Fruit fly (Drosophila melanogaster) whole organism, embryonic: ENCODE results near the gene Alh.

Experiments used
- Atf-2 ChIP-seq: fragments of 200-800 bp; sonication (Bioruptor generic); optimal IDR thresholded peaks from 2 replicates; lab custom pipeline; 2016; ENCODE audit warnings: missing biosample characterization, missing genetic modification characterization
- CG1024 ChIP-seq: fragments of 200-800 bp; sonication (Bioruptor generic); IDR thresholded peaks from 2 replicates; pipeline ENCODE4 v1.3.6; 2022; ENCODE audit warnings: missing biosample characterization, missing genetic modification characterization
- CG12071 ChIP-seq: fragments of 200-800 bp; sonication (Bioruptor generic); optimal IDR thresholded peaks from 3 replicates; lab custom pipeline; 2018; ENCODE audit warnings: missing biosample characterization, mild to moderate bottlenecking, missing genetic modification characterization
- CG12219 ChIP-seq: fragments of 200-800 bp; sonication (Bioruptor generic); optimal IDR thresholded peaks from 3 replicates; lab custom pipeline; 2018; ENCODE audit warnings: missing biosample characterization, mild to moderate bottlenecking, missing genetic modification characterization
- CG14014 ChIP-seq: fragments of 200-800 bp; sonication (Bioruptor generic); IDR thresholded peaks from 2 replicates; pipeline ENCODE4 v1.3.6; 2022; ENCODE audit warnings: missing biosample characterization, missing genetic modification characterization
- CG14860 ChIP-seq: fragments of 200-800 bp; sonication (Bioruptor generic); IDR thresholded peaks from 3 replicates; pipeline ENCODE4 v1.3.6; 2022; ENCODE audit warnings: missing biosample characterization, missing genetic modification characterization; ENCODE audit not compliant: partially characterized antibody
- CG2678 ChIP-seq: fragments of 200-800 bp; sonication (Bioruptor generic); optimal IDR thresholded peaks from 3 replicates; lab custom pipeline; 2019; ENCODE audit warnings: missing biosample characterization, mild to moderate bottlenecking, missing genetic modification characterization, moderate library complexity
- CG2712 ChIP-seq: fragments of 200-800 bp; optimal IDR thresholded peaks from 3 replicates; lab custom pipeline; 2019; ENCODE audit warnings: missing biosample characterization, mild to moderate bottlenecking, missing genetic modification characterization, moderate library complexity
- CG31388 ChIP-seq: fragments of 200-800 bp; sonication (Bioruptor generic); optimal IDR thresholded peaks from 2 replicates; lab custom pipeline; 2016; ENCODE audit warnings: missing biosample characterization, missing genetic modification characterization
- CG33213 ChIP-seq: fragments of 200-800 bp; sonication (Bioruptor generic); optimal IDR thresholded peaks from 3 replicates; lab custom pipeline; 2016; ENCODE audit warnings: missing biosample characterization, missing genetic modification characterization
- CG33557 ChIP-seq: fragments of 200-800 bp; sonication (Bioruptor generic); optimal IDR thresholded peaks from 2 replicates; lab custom pipeline; 2019; ENCODE audit warnings: missing biosample characterization, mild to moderate bottlenecking, missing genetic modification characterization, moderate library complexity
- CG3407 ChIP-seq: fragments of 200-800 bp; sonication (Bioruptor generic); optimal IDR thresholded peaks from 2 replicates; lab custom pipeline; 2018; ENCODE audit warnings: missing biosample characterization, mild to moderate bottlenecking, missing genetic modification characterization
- CG34224 ChIP-seq: fragments of 200-800 bp; sonication (Bioruptor generic); IDR thresholded peaks from 3 replicates; pipeline ENCODE4 v1.3.6; 2022; ENCODE audit warnings: missing biosample characterization, missing genetic modification characterization; ENCODE audit not compliant: partially characterized antibody
- CG34422 ChIP-seq: fragments of 200-800 bp; sonication (Bioruptor generic); IDR thresholded peaks from 3 replicates; pipeline ENCODE4 v1.3.6; 2022; ENCODE audit warnings: missing biosample characterization, missing genetic modification characterization
- CG43689 ChIP-seq: fragments of 200-800 bp; sonication (Bioruptor generic); IDR thresholded peaks from 2 replicates; pipeline ENCODE4 v1.3.6; 2022; ENCODE audit warnings: missing biosample characterization, missing genetic modification characterization
- CG4820 ChIP-seq: fragments of 200-800 bp; sonication (Bioruptor generic); optimal IDR thresholded peaks from 3 replicates; lab custom pipeline; 2016; ENCODE audit warnings: missing biosample characterization, missing genetic modification characterization
- CG5953 ChIP-seq: fragments of 200-800 bp; sonication (Bioruptor generic); IDR thresholded peaks from 2 replicates; pipeline ENCODE4 v1.3.6; 2022; ENCODE audit warnings: missing biosample characterization, missing genetic modification characterization
- CG6765 ChIP-seq: fragments of 200-800 bp; sonication (Bioruptor generic); optimal IDR thresholded peaks from 3 replicates; lab custom pipeline; 2017; ENCODE audit warnings: missing biosample characterization, mild to moderate bottlenecking, missing genetic modification characterization
- CG6791 ChIP-seq: fragments of 200-800 bp; sonication (Bioruptor generic); IDR thresholded peaks from 3 replicates; pipeline ENCODE4 v1.3.6; 2022; ENCODE audit warnings: missing biosample characterization, missing genetic modification characterization; ENCODE audit not compliant: partially characterized antibody
- CG7357 ChIP-seq: fragments of 200-800 bp; sonication (Bioruptor generic); IDR thresholded peaks from 3 replicates; pipeline ENCODE4 v1.3.6; 2022; ENCODE audit warnings: missing biosample characterization, missing genetic modification characterization
- CG7786 ChIP-seq: fragments of 200-800 bp; sonication (Bioruptor generic); optimal IDR thresholded peaks from 2 replicates; lab custom pipeline; 2016; ENCODE audit warnings: missing biosample characterization, missing genetic modification characterization
- CG8089 ChIP-seq: fragments of 200-800 bp; sonication (Bioruptor generic); optimal IDR thresholded peaks from 3 replicates; lab custom pipeline; 2016; ENCODE audit warnings: missing biosample characterization, missing genetic modification characterization
- CG9817 ChIP-seq: fragments of 200-800 bp; sonication (Bioruptor generic); optimal IDR thresholded peaks from 2 replicates; lab custom pipeline; 2018; ENCODE audit warnings: missing biosample characterization, mild to moderate bottlenecking, missing genetic modification characterization, moderate library complexity
- CkIIα-i1 ChIP-seq: fragments of 200-800 bp; sonication (Bioruptor generic); IDR thresholded peaks from 2 replicates; pipeline ENCODE4 v1.3.6; 2022; ENCODE audit warnings: missing biosample characterization, missing genetic modification characterization
- Dip2 ChIP-seq: fragments of 200-800 bp; sonication (Bioruptor generic); IDR thresholded peaks from 2 replicates; pipeline ENCODE4 v1.3.6; 2022; ENCODE audit warnings: missing biosample characterization, missing genetic modification characterization
- E2f1 ChIP-seq: fragments of 200-800 bp; sonication (Bioruptor generic); IDR thresholded peaks from 2 replicates; pipeline ENCODE4 v1.3.6; 2022; ENCODE audit warnings: missing biosample characterization, missing genetic modification characterization
- Ets97D ChIP-seq: fragments of 200-800 bp; sonication (Bioruptor generic); optimal IDR thresholded peaks from 3 replicates; lab custom pipeline; 2016; ENCODE audit warnings: missing biosample characterization, missing genetic modification characterization
- HLH54F ChIP-seq: fragments of 200-800 bp; sonication (Bioruptor generic); optimal IDR thresholded peaks from 3 replicates; lab custom pipeline; 2016; ENCODE audit warnings: missing biosample characterization, missing genetic modification characterization
- Hsf ChIP-seq: fragments of 200-800 bp; sonication (Bioruptor generic); optimal IDR thresholded peaks from 3 replicates; lab custom pipeline; 2016; ENCODE audit warnings: missing biosample characterization, missing genetic modification characterization
- Nf-YA ChIP-seq: fragments of 200-800 bp; sonication (Bioruptor generic); IDR thresholded peaks from 2 replicates; pipeline ENCODE4 v1.3.6; 2022; ENCODE audit warnings: missing biosample characterization, missing genetic modification characterization
- Oaz ChIP-seq: fragments of 200-800 bp; sonication (Bioruptor generic); IDR thresholded peaks from 2 replicates; pipeline ENCODE4 v1.3.6; 2022; ENCODE audit warnings: missing biosample characterization, missing genetic modification characterization
- Sry-β ChIP-seq: fragments of 200-800 bp; sonication (Bioruptor generic); optimal IDR thresholded peaks from 2 replicates; lab custom pipeline; 2018; ENCODE audit warnings: missing biosample characterization, mild to moderate bottlenecking, missing genetic modification characterization, moderate library complexity
- TFAM ChIP-seq: fragments of 200-800 bp; sonication (Bioruptor generic); optimal IDR thresholded peaks from 2 replicates; lab custom pipeline; 2017; ENCODE audit warnings: missing biosample characterization, missing genetic modification characterization, inconsistent platforms
- Taf1 ChIP-seq: fragments of 200-800 bp; sonication (Bioruptor generic); IDR thresholded peaks from 2 replicates; pipeline ENCODE4 v1.3.6; 2022; ENCODE audit warnings: missing biosample characterization, missing genetic modification characterization
- Trl ChIP-seq, 3 experiments: fragments of >200 bp in 2 of 3; fragments of 200-800 bp in 1 of 3; sonication (Bioruptor generic) in 1 of 3; optimal IDR thresholded peaks; 2 replicates in 1 of 3; 3 replicates in 2 of 3; lab custom pipeline; 2016 to 2017; ENCODE audit warnings: missing biosample characterization in 1 of 3, missing genetic modification characterization in 1 of 3
- Xbp1 ChIP-seq: fragments of 200-800 bp; sonication (Bioruptor generic); optimal IDR thresholded peaks from 3 replicates; lab custom pipeline; 2016; ENCODE audit warnings: missing biosample characterization, mild to moderate bottlenecking, missing genetic modification characterization
- abd-A ChIP-seq: fragments of 200-800 bp; sonication (Bioruptor generic); optimal IDR thresholded peaks from 3 replicates; lab custom pipeline; 2019; ENCODE audit warnings: missing biosample characterization, mild to moderate bottlenecking, missing genetic modification characterization, moderate library complexity
- ac ChIP-seq: fragments of 200-800 bp; sonication (Bioruptor generic); optimal IDR thresholded peaks from 3 replicates; lab custom pipeline; 2017; ENCODE audit warnings: missing biosample characterization, mild to moderate bottlenecking, missing genetic modification characterization
- cas ChIP-seq: fragments of 200-800 bp; sonication (Bioruptor generic); IDR thresholded peaks from 2 replicates; pipeline ENCODE4 v1.3.6; 2022; ENCODE audit warnings: missing biosample characterization, missing genetic modification characterization
- dpn ChIP-seq, 2 experiments: fragments of 200-800 bp; sonication (Bioruptor generic); optimal IDR thresholded peaks; 3 replicates each; lab custom pipeline; 2016; ENCODE audit warnings: missing biosample characterization in 2 of 2, missing genetic modification characterization in 2 of 2
- exex ChIP-seq: fragments of 200-800 bp; sonication (Bioruptor generic); optimal IDR thresholded peaks from 4 replicates; lab custom pipeline; 2018; ENCODE audit warnings: missing biosample characterization, mild to moderate bottlenecking, missing genetic modification characterization, moderate library complexity
- gsb ChIP-seq: fragments of 200-800 bp; sonication (Bioruptor generic); IDR thresholded peaks from 2 replicates; pipeline ENCODE4 v1.3.6; 2022; ENCODE audit warnings: missing biosample characterization, missing genetic modification characterization
- hb ChIP-seq: fragments of 200-800 bp; sonication (Bioruptor generic); IDR thresholded peaks from 3 replicates; pipeline ENCODE4 v1.3.6; 2022; ENCODE audit warnings: missing biosample characterization, missing genetic modification characterization; ENCODE audit not compliant: partially characterized antibody
- sisA ChIP-seq: fragments of 200-800 bp; sonication (Bioruptor generic); IDR thresholded peaks from 2 replicates; pipeline ENCODE4 v1.3.6; 2022; ENCODE audit warnings: missing biosample characterization, missing genetic modification characterization
- sna ChIP-seq: fragments of 200-800 bp; sonication (Bioruptor generic); IDR thresholded peaks from 2 replicates; pipeline ENCODE4 v1.3.6; 2022; ENCODE audit warnings: missing biosample characterization, missing genetic modification characterization; ENCODE audit not compliant: partially characterized antibody
- stwl ChIP-seq: fragments of 200-800 bp; sonication (Bioruptor generic); optimal IDR thresholded peaks from 3 replicates; lab custom pipeline; 2018; ENCODE audit warnings: missing biosample characterization, mild to moderate bottlenecking, missing genetic modification characterization, moderate library complexity
- tin ChIP-seq: fragments of 200-800 bp; sonication (Bioruptor generic); optimal IDR thresholded peaks from 3 replicates; lab custom pipeline; 2016; ENCODE audit warnings: missing biosample characterization, missing genetic modification characterization
- tna ChIP-seq: fragments of 200-800 bp; sonication (Bioruptor generic); IDR thresholded peaks from 2 replicates; pipeline ENCODE4 v1.3.6; 2022; ENCODE audit warnings: missing biosample characterization, missing genetic modification characterization; ENCODE audit not compliant: partially characterized antibody
- toy ChIP-seq: fragments of 200-800 bp; sonication (Bioruptor generic); IDR thresholded peaks from 2 replicates; pipeline ENCODE4 v1.3.6; 2022; ENCODE audit warnings: missing biosample characterization, missing genetic modification characterization
- trem ChIP-seq: fragments of 200-800 bp; optimal IDR thresholded peaks from 3 replicates; lab custom pipeline; 2019; ENCODE audit warnings: missing biosample characterization, mild to moderate bottlenecking, missing genetic modification characterization, moderate library complexity
- vfl ChIP-seq: fragments of 200-800 bp; sonication (Bioruptor generic); optimal IDR thresholded peaks from 2 replicates; lab custom pipeline; 2016; ENCODE audit warnings: missing biosample characterization, missing genetic modification characterization
- zfh1 ChIP-seq: fragments of 200-800 bp; sonication (Bioruptor generic); IDR thresholded peaks from 3 replicates; pipeline ENCODE4 v1.3.6; 2022; ENCODE audit warnings: missing biosample characterization, missing genetic modification characterization

Gene Alh

DNA sequence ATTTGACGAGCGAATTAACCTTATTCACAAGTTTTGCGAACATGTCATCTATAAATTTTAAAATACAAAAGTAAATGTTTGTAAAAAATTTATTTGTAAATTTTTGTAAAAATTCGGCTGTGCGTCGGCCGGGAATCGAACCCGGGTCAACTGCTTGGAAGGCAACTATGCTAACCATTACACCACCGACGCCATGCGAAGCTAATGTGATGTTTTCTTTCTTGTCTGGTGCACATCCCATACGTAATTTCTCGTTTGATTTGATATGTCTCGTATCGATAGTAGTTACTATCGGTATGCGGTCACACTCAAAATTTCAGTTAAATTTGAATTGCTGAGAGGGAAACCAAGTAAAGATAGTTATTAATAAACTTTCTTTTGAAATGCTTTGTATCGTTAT lies 6.8 kb upstream of the Alh start (continued):
- peak; percentile 73 for TF ChIP-seq trem (tag; lab: Kevin White, UChicago)
- TF ChIP-seq CG33213 (GFP tag; lab: Kevin White, UChicago): no peak
- TF ChIP-seq CG8089: no peak
- TF ChIP-seq Dip2 (GFP tag; lab: Robert Waterston, UW): no peak
- TF ChIP-seq CG14014: no peak
- 0 out of 2 replicates have a peak, but pooled peaks have one; percentile 15 for TF ChIP-seq CG5953 (GFP tag; lab: Robert Waterston, UW)
- no peak for TF ChIP-seq exex (tag; lab: Kevin White, UChicago)
- TF ChIP-seq dpn (GFP tag; optimal IDR thresholded peaks at IDR 0.05; lab: Kevin White, UChicago): no peak
- peak; percentile 33 for TF ChIP-seq abd-A (tag; lab: Kevin White, UChicago)
- no peak for TF ChIP-seq Taf1 (GFP tag; lab: Robert Waterston, UW)
- no peak for TF ChIP-seq CG33557
- no peak for TF ChIP-seq CG31388 (GFP tag; lab: Kevin White, UChicago)
- TF ChIP-seq CG12071 (GFP tag; lab: Kevin White, UChicago): no peak
- no peak for TF ChIP-seq Nf-YA (GFP tag; lab: Robert Waterston, UW)
- TF ChIP-seq CG3407 (GFP tag; lab: Kevin White, UChicago): no peak
- no peak for TF ChIP-seq Oaz (GFP tag; lab: Robert Waterston, UW)
- peak; percentile 98 for TF ChIP-seq CG6791 (GFP tag; lab: Robert Waterston, UW)
- peak; percentile 88 for TF ChIP-seq hb (GFP tag; lab: Robert Waterston, UW)
- TF ChIP-seq tna (GFP tag; lab: Robert Waterston, UW): peak; percentile 94
- TF ChIP-seq CG34224 (GFP tag; lab: Robert Waterston, UW): peak; percentile 96
- no peak for TF ChIP-seq CG1024 (GFP tag; lab: Robert Waterston, UW)
- no peak for TF ChIP-seq zfh1 (GFP tag; lab: Robert Waterston, UW)
- no peak for TF ChIP-seq sisA (GFP tag; lab: Robert Waterston, UW)
- peak; percentile 51 for TF ChIP-seq stwl (tag; lab: Kevin White, UChicago)
- TF ChIP-seq cas: no peak
- no peak for TF ChIP-seq CG7786 (GFP tag; lab: Kevin White, UChicago)
- no peak for TF ChIP-seq Sry-β (GFP tag; lab: Kevin White, UChicago)
- TF ChIP-seq tin: no peak
- TF ChIP-seq CkIIα-i1 (GFP tag; lab: Robert Waterston, UW): no peak
- no peak for TF ChIP-seq CG7357 (GFP tag; lab: Robert Waterston, UW)
- no peak for TF ChIP-seq gsb (GFP tag; lab: Robert Waterston, UW)
- no peak for TF ChIP-seq Atf-2 (GFP tag; lab: Kevin White, UChicago)
- no peak for TF ChIP-seq Trl (optimal IDR thresholded peaks at IDR 0.05; lab: Kevin White, UChicago)
- TF ChIP-seq Trl (GFP tag; optimal IDR thresholded peaks at IDR 0.05; lab: Kevin White, UChicago): no peak
- no peak for TF ChIP-seq TFAM (GFP tag; lab: Kevin White, UChicago)
- peak; percentile 93 for TF ChIP-seq sna (GFP tag; lab: Robert Waterston, UW)
- peak; percentile 32 for TF ChIP-seq CG2712
- TF ChIP-seq CG9817 (tag; lab: Kevin White, UChicago): no peak
- no peak for TF ChIP-seq CG43689
- TF ChIP-seq CG14860: peak; percentile 95
- TF ChIP-seq CG6765 (GFP tag; lab: Kevin White, UChicago): no peak
- TF ChIP-seq CG12219: no peak
- no peak for TF ChIP-seq ac
- peak; percentile 1 for TF ChIP-seq Ets97D
- no peak for TF ChIP-seq CG4820 (GFP tag; lab: Kevin White, UChicago)
- no peak for TF ChIP-seq CG34422
- no peak for TF ChIP-seq toy (GFP tag; lab: Robert Waterston, UW)
- no peak for TF ChIP-seq Hsf (GFP tag; lab: Kevin White, UChicago)
- no peak for TF ChIP-seq E2f1 (GFP tag; lab: Robert Waterston, UW)
- no peak for TF ChIP-seq Xbp1
- no peak for TF ChIP-seq HLH54F (GFP tag; lab: Kevin White, UChicago)
- TF ChIP-seq CG2678 (tag; lab: Kevin White, UChicago): no peak
- no peak for TF ChIP-seq vfl (GFP tag; lab: Kevin White, UChicago)
